Fruit fly (Drosophila melanogaster) whole organism: ENCODE results near the gene CG5466.

Experiments used
- CG8478 ChIP-seq: fragments of >200 bp; optimal IDR thresholded peaks from 2 replicates; lab custom pipeline; 2018; ENCODE audit warnings: inconsistent platforms
- Dll ChIP-seq: fragments of >200 bp; optimal IDR thresholded peaks from 2 replicates; lab custom pipeline; 2017
- EcR ChIP-seq, 2 experiments: fragments of >200 bp; optimal IDR thresholded peaks; 2 replicates each; lab custom pipeline; 2017; ENCODE audit warnings: missing biosample characterization in 2 of 2, missing genetic modification characterization in 2 of 2, missing genetic modification reagents in 2 of 2
- pan ChIP-seq: fragments of >200 bp; optimal IDR thresholded peaks from 2 replicates; lab custom pipeline; 2017
- psq ChIP-seq: fragments of >200 bp; optimal IDR thresholded peaks from 2 replicates; lab custom pipeline; 2017
- usp ChIP-seq: fragments of >200 bp; optimal IDR thresholded peaks from 2 replicates; lab custom pipeline; 2017; ENCODE audit warnings: missing biosample characterization, missing genetic modification characterization, mixed read lengths

CG5466 gene

dm6 chr3R:20592517-20593462, 24.9 kb upstream of the CG5466 start, which contains the start of the genes Pus1 and bon:
Gene Pus1 (minus strand): TSS chr3R:20592671.
Gene bon (plus strand): TSS chr3R:20593139.
- no peak for TF ChIP-seq CG8478 (lab: Kevin White, UChicago)
- TF ChIP-seq usp (GFP tag; lab: Kevin White, UChicago), result no peak
- no peak for TF ChIP-seq EcR (GFP tag; optimal IDR thresholded peaks at IDR 0.05; lab: Kevin White, UChicago)
- no peak for TF ChIP-seq pan (lab: Kevin White, UChicago)
- no peak for TF ChIP-seq psq (lab: Kevin White, UChicago)
- no peak for TF ChIP-seq Dll (lab: Kevin White, UChicago)

dm6 chr3R:20593463-20593838, 24.2 kb upstream of the CG5466 start:
- TF ChIP-seq pan (lab: Kevin White, UChicago) (no peak), usp (GFP tag; lab: Kevin White, UChicago) (no peak), Dll (lab: Kevin White, UChicago) (no peak), CG8478 (lab: Kevin White, UChicago) (no peak), psq (lab: Kevin White, UChicago) (no peak), EcR (GFP tag; optimal IDR thresholded peaks at IDR 0.05; lab: Kevin White, UChicago) (no peak)

dm6 chr3R:20594194-20595144, 23.2 kb upstream of the CG5466 start:
- no peak for TF ChIP-seq Dll (lab: Kevin White, UChicago)

dm6 chr3R:20595145-20595812, 22.4 kb upstream of the CG5466 start:
- TF ChIP-seq pan (lab: Kevin White, UChicago), result no peak
- TF ChIP-seq usp (GFP tag; lab: Kevin White, UChicago), result no peak
- no peak for TF ChIP-seq EcR (GFP tag; optimal IDR thresholded peaks at IDR 0.05; lab: Kevin White, UChicago)
- no peak for TF ChIP-seq psq (lab: Kevin White, UChicago)
- no peak for TF ChIP-seq CG8478 (lab: Kevin White, UChicago)
- no peak for TF ChIP-seq Dll (lab: Kevin White, UChicago)

- no peak for TF ChIP-seq pan (lab: Kevin White, UChicago)
- TF ChIP-seq Dll (lab: Kevin White, UChicago), result no peak
- TF ChIP-seq CG8478 (lab: Kevin White, UChicago), result no peak
- TF ChIP-seq psq (lab: Kevin White, UChicago), result no peak
- no peak for TF ChIP-seq usp (GFP tag; lab: Kevin White, UChicago)
- no peak for TF ChIP-seq EcR (GFP tag; optimal IDR thresholded peaks at IDR 0.05; lab: Kevin White, UChicago)
Observed at dm6 chr3R:20595901-20596300, 21.8 kb upstream of the CG5466 start.

- no peak for TF ChIP-seq EcR (GFP tag; optimal IDR thresholded peaks at IDR 0.05; lab: Kevin White, UChicago)
- TF ChIP-seq usp (GFP tag; lab: Kevin White, UChicago), result no peak
- TF ChIP-seq CG8478 (lab: Kevin White, UChicago), result no peak
- TF ChIP-seq psq (lab: Kevin White, UChicago), result no peak
- TF ChIP-seq Dll (lab: Kevin White, UChicago), result no peak
- no peak for TF ChIP-seq pan (lab: Kevin White, UChicago)
Observed at dm6 chr3R:20596337-20596962, 21.2 kb upstream of the CG5466 start.

- TF ChIP-seq Dll (lab: Kevin White, UChicago), result no peak
- no peak for TF ChIP-seq EcR (GFP tag; optimal IDR thresholded peaks at IDR 0.05; lab: Kevin White, UChicago)
- TF ChIP-seq CG8478 (lab: Kevin White, UChicago), result no peak
- no peak for TF ChIP-seq usp (GFP tag; lab: Kevin White, UChicago)
- no peak for TF ChIP-seq pan (lab: Kevin White, UChicago)
- no peak for TF ChIP-seq psq (lab: Kevin White, UChicago)
Observed at dm6 chr3R:20597407-20598325, 20.0 kb upstream of the CG5466 start.

- TF ChIP-seq psq (lab: Kevin White, UChicago), result no peak
- no peak for TF ChIP-seq pan (lab: Kevin White, UChicago)
- TF ChIP-seq EcR (GFP tag; optimal IDR thresholded peaks at IDR 0.05; lab: Kevin White, UChicago), result no peak
- no peak for TF ChIP-seq Dll (lab: Kevin White, UChicago)
- TF ChIP-seq CG8478 (lab: Kevin White, UChicago), result no peak
- no peak for TF ChIP-seq usp (GFP tag; lab: Kevin White, UChicago)
Observed at dm6 chr3R:20600109-20600508, 17.6 kb upstream of the CG5466 start.

- TF ChIP-seq EcR (GFP tag; optimal IDR thresholded peaks at IDR 0.05; lab: Kevin White, UChicago) (no peak), pan (lab: Kevin White, UChicago) (no peak), Dll (lab: Kevin White, UChicago) (no peak), usp (GFP tag; lab: Kevin White, UChicago) (no peak), psq (lab: Kevin White, UChicago) (no peak), CG8478 (lab: Kevin White, UChicago) (no peak)
Observed at dm6 chr3R:20602599-20602998, 15.1 kb upstream of the CG5466 start.
